Fruit fly (Drosophila melanogaster): ENCODE results near the gene GatC.
A peak's percentile ranks its signal among the peaks of the same experiment; 100 is the strongest.

The GatC gene

DNA sequence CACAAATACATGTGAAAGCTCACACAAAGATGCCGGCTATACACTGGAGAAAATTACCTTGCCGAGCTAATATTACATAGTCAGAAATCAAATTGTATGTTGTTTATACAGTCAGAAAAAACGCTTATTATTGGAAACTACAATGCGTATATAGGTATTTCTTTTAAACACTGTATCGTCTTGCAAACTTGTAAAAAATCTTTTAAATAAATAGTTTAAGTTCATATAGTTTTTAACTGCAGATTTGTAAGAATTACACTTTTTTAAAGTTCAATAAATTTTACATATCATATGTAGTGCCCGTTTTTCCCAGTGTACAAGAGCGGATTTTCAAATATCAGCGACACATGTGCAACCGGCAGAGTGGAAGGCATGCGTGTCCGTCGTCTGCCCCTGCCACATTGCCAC is 6.8 kb upstream of the GatC start (continued):
- peak; percentile 57 for TF ChIP-seq Ets97D (GFP tag; optimal IDR thresholded peaks at IDR 0.05)
- TF ChIP-seq fd96Cb (tag; optimal IDR thresholded peaks at IDR 0.05): peak; percentile 83
- TF ChIP-seq CG31388 (GFP tag; optimal IDR thresholded peaks at IDR 0.05): peak; percentile 72
- 0 out of 2 replicates have a peak, but pooled peaks have one; percentile 39 for TF ChIP-seq sens-2 (GFP tag; IDR thresholded peaks at IDR 0.05)
- peak; percentile 60 for TF ChIP-seq CG15696 (tag; optimal IDR thresholded peaks at IDR 0.05)
- no peak for TF ChIP-seq CG11560 (tag; IDR thresholded peaks at IDR 0.05)
- TF ChIP-seq CG10979 (tag; optimal IDR thresholded peaks at IDR 0.05): peak; percentile 85
- peak; percentile 23 to 88 for TF ChIP-seq Hr51 (GFP tag; optimal IDR thresholded peaks at IDR 0.05)
- peak; percentile 72 for TF ChIP-seq row (GFP tag; IDR thresholded peaks at IDR 0.05)
- TF ChIP-seq ken (GFP tag; IDR thresholded peaks at IDR 0.05): no peak
- peak in 1 of 2 experiments; percentile 72 for TF ChIP-seq Hr78 (GFP tag; optimal IDR thresholded peaks at IDR 0.05)
- TF ChIP-seq dpn (GFP tag; optimal IDR thresholded peaks at IDR 0.05): peak; percentile 81 to 83
- TF ChIP-seq CG15601 (tag; optimal IDR thresholded peaks at IDR 0.05): peak; percentile 89
- no peak for TF ChIP-seq unc-4 (GFP tag; IDR thresholded peaks at IDR 0.05; ENCODE audit: partially characterized antibody)
- TF ChIP-seq CG10431 (GFP tag; optimal IDR thresholded peaks at IDR 0.05): peak; percentile 28
- TF ChIP-seq otp (GFP tag; IDR thresholded peaks at IDR 0.05): peak; percentile 67; the same call in 2 of the 3 replicates
- TF ChIP-seq CG2120 (GFP tag; optimal IDR thresholded peaks at IDR 0.05): peak; percentile 74
- TF ChIP-seq Ravus (GFP tag; IDR thresholded peaks at IDR 0.05): peak; percentile 48
- TF ChIP-seq pita (GFP tag; optimal IDR thresholded peaks at IDR 0.05): no peak
- peak; percentile 66 for TF ChIP-seq nerfin-1 (tag; optimal IDR thresholded peaks at IDR 0.05)
- peak; percentile 62 for TF ChIP-seq NK7.1 (GFP tag; optimal IDR thresholded peaks at IDR 0.05)
- peak; percentile 84 for TF ChIP-seq odd (GFP tag; optimal IDR thresholded peaks at IDR 0.05)
- peak; percentile 81 for TF ChIP-seq lmd (GFP tag; IDR thresholded peaks at IDR 0.05)
- peak; percentile 79 for TF ChIP-seq CG6689 (GFP tag; IDR thresholded peaks at IDR 0.05)
- TF ChIP-seq onecut (GFP tag; IDR thresholded peaks at IDR 0.05): peak; percentile 73
- peak; percentile 81 for TF ChIP-seq CG4424 (GFP tag; optimal IDR thresholded peaks at IDR 0.05)
- TF ChIP-seq CG3281 (GFP tag; optimal IDR thresholded peaks at IDR 0.05): peak; percentile 79
- 0 out of 2 replicates have a peak, but pooled peaks have one; percentile 41 for TF ChIP-seq MBD-R2 (GFP tag; IDR thresholded peaks at IDR 0.05)
- TF ChIP-seq CG10267 (tag; optimal IDR thresholded peaks at IDR 0.05): peak; percentile 72
- no peak for TF ChIP-seq CG7987 (GFP tag; optimal IDR thresholded peaks at IDR 0.05)
- peak; percentile 76 for TF ChIP-seq Fer3 (tag; optimal IDR thresholded peaks at IDR 0.05)
- TF ChIP-seq hth (optimal IDR thresholded peaks at IDR 0.05): no peak
- TF ChIP-seq da (GFP tag; optimal IDR thresholded peaks at IDR 0.05): no peak
- TF ChIP-seq gce (GFP tag; IDR thresholded peaks at IDR 0.05): peak; percentile 53; the same call in 1 of the 3 replicates
- TF ChIP-seq ftz-f1 (GFP tag; optimal IDR thresholded peaks at IDR 0.05): no peak
- peak; percentile 67 for TF ChIP-seq sd (tag; optimal IDR thresholded peaks at IDR 0.05)
- TF ChIP-seq CG11695 (GFP tag; IDR thresholded peaks at IDR 0.05): peak; percentile 91
- peak; percentile 70 for TF ChIP-seq CG6654 (GFP tag; optimal IDR thresholded peaks at IDR 0.05)
- TF ChIP-seq Dad (GFP tag; optimal IDR thresholded peaks at IDR 0.05): peak; percentile 62
- TF ChIP-seq bsh (GFP tag; optimal IDR thresholded peaks at IDR 0.05): peak; percentile 79 to 93
- peak; percentile 90 for TF ChIP-seq so (GFP tag; IDR thresholded peaks at IDR 0.05)
- TF ChIP-seq CG32767 (GFP tag; IDR thresholded peaks at IDR 0.05): peak; percentile 80
- no peak for TF ChIP-seq tna (GFP tag; IDR thresholded peaks at IDR 0.05; ENCODE audit: partially characterized antibody)
- no peak for TF ChIP-seq CG15073 (GFP tag; optimal IDR thresholded peaks at IDR 0.05)
- TF ChIP-seq CG7928 (GFP tag; optimal IDR thresholded peaks at IDR 0.05): peak; percentile 8
- peak; percentile 80 for TF ChIP-seq ewg (GFP tag; optimal IDR thresholded peaks at IDR 0.05)
- no peak for TF ChIP-seq Neu2 (GFP tag; optimal IDR thresholded peaks at IDR 0.05; ENCODE audit: borderline replicate concordance)
- TF ChIP-seq Jarid2 (GFP tag; optimal IDR thresholded peaks at IDR 0.05): peak; percentile 1
- TF ChIP-seq Blimp-1 (GFP tag; optimal IDR thresholded peaks at IDR 0.05): peak; percentile 82
- peak; percentile 78 for TF ChIP-seq NfI (GFP tag; optimal IDR thresholded peaks at IDR 0.05)
